Fruit fly (Drosophila melanogaster) whole organism, adult: ENCODE results near the gene CG31673.

Experiments
- CG12768 ChIP-seq: fragments of 200-800 bp; sonication (Bioruptor generic); optimal IDR thresholded peaks from 2 replicates; lab custom pipeline; 2017; ENCODE audit warnings: missing biosample characterization, missing genetic modification characterization, mild to moderate bottlenecking, moderate library complexity, missing genetic modification reagents
- CG14711 ChIP-seq: fragments of 200-800 bp; sonication (Bioruptor generic); optimal IDR thresholded peaks from 2 replicates; lab custom pipeline; 2018; ENCODE audit warnings: missing biosample characterization, mild to moderate bottlenecking, missing genetic modification characterization, moderate library complexity
- CG1620 ChIP-seq: fragments of 200-800 bp; sonication (Bioruptor generic); optimal IDR thresholded peaks from 2 replicates; lab custom pipeline; 2016; ENCODE audit warnings: missing biosample characterization, missing genetic modification characterization
- CG5204 ChIP-seq: fragments of 200-800 bp; sonication (Bioruptor generic); optimal IDR thresholded peaks from 2 replicates; lab custom pipeline; 2016; ENCODE audit warnings: missing biosample characterization, missing genetic modification characterization
- CG7045 ChIP-seq: fragments of 200-800 bp; sonication (Bioruptor generic); optimal IDR thresholded peaks from 2 replicates; lab custom pipeline; 2017; ENCODE audit warnings: missing biosample characterization, mild to moderate bottlenecking, missing genetic modification characterization
- CG7101 ChIP-seq: fragments of 200-800 bp; sonication (Bioruptor generic); optimal IDR thresholded peaks from 2 replicates; lab custom pipeline; 2018; ENCODE audit warnings: missing biosample characterization, mild to moderate bottlenecking, missing genetic modification characterization, moderate library complexity
- Hr96 ChIP-seq: fragments of 200-800 bp; sonication (Bioruptor generic); optimal IDR thresholded peaks from 2 replicates; lab custom pipeline; 2016; ENCODE audit warnings: missing biosample characterization, missing genetic modification characterization
- bab1 ChIP-seq: fragments of 200-800 bp; sonication (Bioruptor generic); optimal IDR thresholded peaks from 3 replicates; lab custom pipeline; 2019; ENCODE audit warnings: missing biosample characterization, mild to moderate bottlenecking, missing genetic modification characterization, moderate library complexity
- kay ChIP-seq: fragments of 200-800 bp; sonication (Bioruptor generic); peaks from one replicate; lab custom pipeline; 2016; ENCODE audit warnings: missing biosample characterization, missing genetic modification characterization, borderline replicate concordance
- ovo ChIP-seq: fragments of 200-800 bp; sonication (Bioruptor generic); optimal IDR thresholded peaks from 2 replicates; lab custom pipeline; 2016; ENCODE audit warnings: missing biosample characterization, missing genetic modification characterization
- pad ChIP-seq: fragments of 200-800 bp; sonication (Bioruptor generic); optimal IDR thresholded peaks from 3 replicates; lab custom pipeline; 2017; ENCODE audit warnings: missing biosample characterization, missing genetic modification characterization, mild to moderate bottlenecking, moderate library complexity, missing genetic modification reagents
- tj ChIP-seq: fragments of 200-800 bp; sonication (Bioruptor generic); optimal IDR thresholded peaks from 3 replicates; lab custom pipeline; 2017; ENCODE audit warnings: missing biosample characterization, mild to moderate bottlenecking, missing genetic modification characterization, moderate library complexity
- toe ChIP-seq: fragments of 200-800 bp; sonication (Bioruptor generic); optimal IDR thresholded peaks from 2 replicates; lab custom pipeline; 2016; ENCODE audit warnings: missing biosample characterization, missing genetic modification characterization

DNA sequence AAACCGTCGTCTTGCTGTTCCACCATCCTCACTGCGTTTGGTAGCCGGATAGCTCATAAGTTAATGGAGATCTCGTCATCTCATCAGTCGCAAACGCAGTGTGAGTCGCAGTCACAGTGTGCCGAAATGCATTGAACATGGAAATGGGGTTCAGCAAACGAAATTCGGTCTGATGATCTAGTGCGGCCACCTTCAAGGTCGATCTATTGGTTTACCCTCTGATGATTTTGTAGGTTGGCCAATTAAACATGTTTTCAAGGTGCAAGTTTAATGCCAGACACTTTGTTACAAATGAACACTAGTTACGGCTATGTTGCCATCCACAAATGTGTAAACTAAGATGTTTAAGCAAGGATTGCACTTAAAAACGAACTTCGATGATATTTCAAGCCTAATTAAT is 26.6 kb upstream of the CG31673 start:
- no peak for TF ChIP-seq toe (GFP tag; lab: Kevin White, UChicago)
- no peak for TF ChIP-seq Hr96 (GFP tag; lab: Kevin White, UChicago)
- TF ChIP-seq kay, result no peak
- no peak for TF ChIP-seq CG1620 (GFP tag; lab: Kevin White, UChicago)
- no peak for TF ChIP-seq CG12768 (GFP tag; lab: Kevin White, UChicago)
- no peak for TF ChIP-seq ovo
- no peak for TF ChIP-seq tj
- TF ChIP-seq CG7045 (GFP tag; lab: Kevin White, UChicago), result no peak
- no peak for TF ChIP-seq bab1
- no peak for TF ChIP-seq CG5204 (GFP tag; lab: Kevin White, UChicago)
- no peak for TF ChIP-seq pad (GFP tag; lab: Kevin White, UChicago)
- no peak for TF ChIP-seq CG14711 (tag; lab: Kevin White, UChicago)
- no peak for TF ChIP-seq CG7101
